Fruit fly (Drosophila melanogaster) whole organism, pupa: ENCODE results near the gene for.

ENCODE experiments used
- CG10348 ChIP-seq: fragments of 200-800 bp; sonication (Bioruptor generic); IDR thresholded peaks from 2 replicates; pipeline ENCODE4 v1.3.6; 2022; ENCODE audit warnings: missing biosample characterization, missing genetic modification characterization
- CG14655 ChIP-seq: fragments of 200-800 bp; sonication (Bioruptor generic); optimal IDR thresholded peaks from 3 replicates; lab custom pipeline; 2017; ENCODE audit warnings: mild to moderate bottlenecking, missing biosample characterization, missing genetic modification reagents, missing genetic modification characterization
- CG32121 ChIP-seq: fragments of 200-800 bp; sonication (Bioruptor generic); IDR thresholded peaks from 2 replicates; pipeline ENCODE4 v1.3.6; 2022; ENCODE audit warnings: missing biosample characterization, missing genetic modification characterization
- CG4496 ChIP-seq: fragments of 200-800 bp; sonication (Bioruptor generic); IDR thresholded peaks from 3 replicates; pipeline ENCODE4 v1.3.6; 2022; ENCODE audit warnings: missing biosample characterization, missing genetic modification characterization
- CG8159 ChIP-seq: fragments of 200-800 bp; sonication (Bioruptor generic); optimal IDR thresholded peaks from 3 replicates; lab custom pipeline; 2018; ENCODE audit warnings: missing biosample characterization, mild to moderate bottlenecking, missing genetic modification characterization, moderate library complexity
- CG9948 ChIP-seq: fragments of 200-800 bp; sonication (Bioruptor generic); optimal IDR thresholded peaks from 2 replicates; lab custom pipeline; 2018; ENCODE audit warnings: missing biosample characterization, mild to moderate bottlenecking, missing genetic modification characterization, moderate library complexity
- Ets98B ChIP-seq: fragments of 200-800 bp; sonication (Bioruptor generic); IDR thresholded peaks from 2 replicates; pipeline ENCODE4 v1.3.6; 2022; ENCODE audit warnings: missing biosample characterization, missing genetic modification characterization
- Snoo ChIP-seq: fragments of 200-800 bp; sonication (Bioruptor generic); optimal IDR thresholded peaks from 3 replicates; lab custom pipeline; 2017; ENCODE audit warnings: missing biosample characterization, mild to moderate bottlenecking, missing genetic modification characterization, inconsistent platforms
- fd96Ca ChIP-seq: fragments of 200-800 bp; sonication (Bioruptor generic); IDR thresholded peaks from 3 replicates; pipeline ENCODE4 v1.3.6; 2022; ENCODE audit warnings: missing biosample characterization, missing genetic modification characterization
- rn ChIP-seq: fragments of 200-800 bp; sonication (Bioruptor generic); IDR thresholded peaks from 2 replicates; pipeline ENCODE4 v1.3.6; 2022; ENCODE audit warnings: missing biosample characterization, missing genetic modification characterization

DNA sequence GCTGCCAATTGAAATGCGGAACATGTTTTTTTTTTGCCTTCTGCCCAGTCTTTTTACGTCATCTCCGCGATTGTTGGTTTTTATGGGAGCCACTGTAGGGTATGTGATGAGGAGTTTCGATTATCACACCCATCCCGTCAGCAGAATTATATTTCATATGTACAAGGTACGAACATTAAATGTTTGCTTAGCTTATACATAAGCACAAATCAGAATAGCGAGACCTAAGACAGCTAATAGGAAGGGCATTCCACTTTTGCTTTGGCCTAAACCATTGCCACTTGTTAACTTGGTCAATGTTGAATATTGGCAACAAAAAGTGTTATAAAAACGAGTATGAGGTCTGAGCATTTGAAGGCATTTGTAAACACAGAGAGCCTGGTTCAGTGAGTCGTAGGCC lies 46.5 kb upstream of the for start, which contains the start of gene CG2816:
- TF ChIP-seq CG32121, result peak; percentile 96
- peak; percentile 97 for TF ChIP-seq fd96Ca
- peak; percentile 96 for TF ChIP-seq CG4496 (GFP tag; lab: Robert Waterston, UW)
- peak; percentile 90 for TF ChIP-seq CG10348 (GFP tag; lab: Robert Waterston, UW)
- no peak for TF ChIP-seq CG8159 (tag; lab: Kevin White, UChicago)
- TF ChIP-seq Ets98B, result peak; percentile 96
- no peak for TF ChIP-seq CG9948 (tag; lab: Kevin White, UChicago)
- TF ChIP-seq Snoo (tag; lab: Kevin White, UChicago), result peak; percentile 72
- peak; percentile 89 for TF ChIP-seq CG14655 (GFP tag; lab: Kevin White, UChicago)
- peak; percentile 91 for TF ChIP-seq rn (GFP tag; lab: Robert Waterston, UW)
